Worm (Caenorhabditis elegans) whole organism, late embryonic: ENCODE measurements around the gene spe-51.

Source experiments
- K02D7.2 ChIP-seq: sonication (generic microtip); optimal IDR thresholded peaks from 2 replicates; lab custom pipeline; 2017; ENCODE audit warnings: mild to moderate bottlenecking, missing genetic modification characterization, missing compliant biosample characterization
- T23F11.4 ChIP-seq: fragments of 200-800 bp; sonication (Bioruptor generic); optimal IDR thresholded peaks from 2 replicates; lab custom pipeline; 2018; ENCODE audit warnings: mild to moderate bottlenecking, missing genetic modification characterization, missing compliant biosample characterization
- ama-1 ChIP-seq: fragments of 150-350 bp; optimal IDR thresholded peaks from 2 replicates; lab custom pipeline; 2014
- ceh-31 ChIP-seq: sonication (generic microtip); optimal IDR thresholded peaks from 2 replicates; lab custom pipeline; 2016; ENCODE audit warnings: missing genetic modification characterization, missing compliant biosample characterization
- ceh-45 ChIP-seq: fragments of 200-800 bp; sonication (Bioruptor generic); IDR thresholded peaks from 2 replicates; pipeline ENCODE4 v1.3.6; 2022; ENCODE audit warnings: missing genetic modification reagents, missing genetic modification characterization, missing compliant biosample characterization
- ceh-9 ChIP-seq: sonication (generic microtip); optimal IDR thresholded peaks from 2 replicates; lab custom pipeline; 2016; ENCODE audit warnings: mild to moderate bottlenecking, missing genetic modification characterization, inconsistent platforms, missing compliant biosample characterization
- elt-2 ChIP-seq: sonication (generic microtip); optimal IDR thresholded peaks from 2 replicates; lab custom pipeline; 2016; ENCODE audit warnings: missing genetic modification reagents, missing genetic modification characterization, missing compliant biosample characterization
- fax-1 ChIP-seq: sonication (generic microtip); optimal IDR thresholded peaks from 2 replicates; lab custom pipeline; 2016; ENCODE audit warnings: missing genotype, missing genetic modification characterization, missing compliant biosample characterization
- fkh-10 ChIP-seq: fragments of 150-350 bp; optimal IDR thresholded peaks from 2 replicates; lab custom pipeline; 2014; ENCODE audit warnings: missing biosample characterization, missing genetic modification reagents, missing genetic modification characterization
- nfya-1 ChIP-seq: sonication (generic microtip); optimal IDR thresholded peaks from 2 replicates; lab custom pipeline; 2017; ENCODE audit warnings: missing genetic modification characterization, mild to moderate bottlenecking, missing compliant biosample characterization, antibody characterized with exemption, moderate library complexity
- nhr-232 ChIP-seq: sonication (generic microtip); optimal IDR thresholded peaks from 2 replicates; lab custom pipeline; 2016; ENCODE audit warnings: missing genetic modification characterization, missing compliant biosample characterization
- ztf-16 ChIP-seq: sonication (generic microtip); optimal IDR thresholded peaks from 2 replicates; lab custom pipeline; 2017; ENCODE audit warnings: missing genetic modification characterization, missing compliant biosample characterization

ce11 chrIV:4656380-4656779, 36.2 kb upstream of the spe-51 start:
- TF ChIP-seq nhr-232 (tag; lab: Kevin White, UChicago) (no peak), ama-1 (lab: Kevin White, UChicago) (no peak), ceh-45 (GFP tag; lab: Robert Waterston, UW) (no peak), fax-1 (no peak), K02D7.2 (tag; lab: Kevin White, UChicago) (no peak), ztf-16 (tag; lab: Kevin White, UChicago) (no peak), T23F11.4 (no peak), nfya-1 (tag; lab: Kevin White, UChicago) (no peak), fkh-10 (GFP tag; lab: Kevin White, UChicago) (no peak), ceh-9 (no peak), elt-2 (tag; lab: Kevin White, UChicago) (no peak), ceh-31 (tag; lab: Kevin White, UChicago) (no peak)
